Fruit fly (Drosophila melanogaster) whole organism, wandering third instar larva: ENCODE data around the gene Polr1F.

Experiments
- Abd-B ChIP-seq: fragments of >200 bp; optimal IDR thresholded peaks from 2 replicates; lab custom pipeline; 2017; ENCODE audit warnings: missing biosample characterization, missing genetic modification characterization
- CG32264 ChIP-seq: fragments of 200-800 bp; sonication (Bioruptor generic); optimal IDR thresholded peaks from 2 replicates; lab custom pipeline; 2016; ENCODE audit warnings: missing biosample characterization, missing genetic modification characterization
- CG9705 ChIP-seq: fragments of 200-800 bp; sonication (Bioruptor generic); optimal IDR thresholded peaks from 2 replicates; lab custom pipeline; 2018; ENCODE audit warnings: missing biosample characterization, mild to moderate bottlenecking, missing genetic modification characterization
- CrebA ChIP-seq: fragments of 200-800 bp; sonication (Bioruptor generic); optimal IDR thresholded peaks from 2 replicates; lab custom pipeline; 2016; ENCODE audit warnings: missing biosample characterization, mild to moderate bottlenecking, missing genetic modification characterization, borderline replicate concordance
- Dif ChIP-seq: fragments of 200-275, 200-300 bp; sonication (Bioruptor generic); optimal IDR thresholded peaks from 2 replicates; lab custom pipeline; 2018; ENCODE audit warnings: missing biosample characterization, missing genetic modification characterization; ENCODE audit not compliant: partially characterized antibody
- HLH106 ChIP-seq: fragments of 200-800 bp; optimal IDR thresholded peaks from 3 replicates; lab custom pipeline; 2019; ENCODE audit warnings: missing biosample characterization, mild to moderate bottlenecking, missing genetic modification characterization, moderate library complexity
- Hr83 ChIP-seq: fragments of 200-300 bp; sonication (Bioruptor generic); optimal IDR thresholded peaks from 2 replicates; lab custom pipeline; 2016; ENCODE audit warnings: missing biosample characterization, mild to moderate bottlenecking, missing genetic modification characterization, moderate library complexity; ENCODE audit not compliant: poor library complexity, severe bottlenecking
- Myc ChIP-seq: fragments of >200 bp; optimal IDR thresholded peaks from 2 replicates; lab custom pipeline; 2017
- N ChIP-seq: fragments of >200 bp; optimal IDR thresholded peaks from 2 replicates; lab custom pipeline; 2018; ENCODE audit warnings: missing biosample characterization, missing external identifiers, missing genetic modification characterization
- OdsH ChIP-seq: fragments of 200-800 bp; sonication (Bioruptor generic); optimal IDR thresholded peaks from 2 replicates; lab custom pipeline; 2016; ENCODE audit warnings: missing biosample characterization, mild to moderate bottlenecking, missing genetic modification characterization
- Rel ChIP-seq, 2 experiments: fragments of 200-800 bp; sonication (Bioruptor generic) in 1 of 2; optimal IDR thresholded peaks; 2 replicates in 1 of 2; 3 replicates in 1 of 2; lab custom pipeline; 2016 to 2019; ENCODE audit warnings: mild to moderate bottlenecking in 2 of 2, missing biosample characterization in 2 of 2, missing genetic modification characterization in 2 of 2, moderate library complexity in 1 of 2
- Sp1 ChIP-seq: fragments of 200-800 bp; sonication (Bioruptor generic); optimal IDR thresholded peaks from 3 replicates; lab custom pipeline; 2019; ENCODE audit warnings: missing biosample characterization, mild to moderate bottlenecking, missing genetic modification characterization, moderate library complexity
- br ChIP-seq: fragments of 200-800 bp; sonication (Bioruptor generic); optimal IDR thresholded peaks from 2 replicates; lab custom pipeline; 2016; ENCODE audit warnings: missing biosample characterization, missing genetic modification characterization
- dl ChIP-seq, 2 experiments: fragments of 175-275, 200-275 bp in 1 of 2; fragments of 200-275 bp in 1 of 2; sonication (Bioruptor generic); optimal IDR thresholded peaks; lab custom pipeline; 2018; ENCODE audit warnings: mild to moderate bottlenecking in 2 of 2, missing biosample characterization in 2 of 2, missing genetic modification characterization in 2 of 2, moderate library complexity in 2 of 2; ENCODE audit not compliant: partially characterized antibody in 2 of 2, insufficient read depth in 1 of 2
- dsf ChIP-seq: sonication (Bioruptor generic); optimal IDR thresholded peaks from 2 replicates; lab custom pipeline; 2016; ENCODE audit warnings: missing biosample characterization, missing genetic modification characterization, borderline replicate concordance
- ey ChIP-seq: fragments of 200-800 bp; sonication (Bioruptor generic); optimal IDR thresholded peaks from 2 replicates; lab custom pipeline; 2016; ENCODE audit warnings: missing biosample characterization, missing genetic modification characterization
- foxo ChIP-seq, 2 experiments: fragments of 200-800 bp; sonication (Bioruptor generic); optimal IDR thresholded peaks; 2 replicates in 1 of 2; 3 replicates in 1 of 2; lab custom pipeline; 2016 to 2017; ENCODE audit warnings: missing biosample characterization in 2 of 2, missing genetic modification characterization in 2 of 2
- fru ChIP-seq: fragments of 200-800 bp; sonication (Bioruptor generic); optimal IDR thresholded peaks from 3 replicates; lab custom pipeline; 2016; ENCODE audit warnings: missing biosample characterization, mild to moderate bottlenecking, missing genetic modification characterization
- h ChIP-seq: fragments of 200-800 bp; sonication (Bioruptor generic); optimal IDR thresholded peaks from 3 replicates; lab custom pipeline; 2016; ENCODE audit warnings: missing biosample characterization, mild to moderate bottlenecking, missing genetic modification characterization
- pan ChIP-seq: fragments of >200 bp; optimal IDR thresholded peaks from 2 replicates; lab custom pipeline; 2017
- psq ChIP-seq: fragments of 200-800 bp; sonication (Bioruptor generic); optimal IDR thresholded peaks from 3 replicates; lab custom pipeline; 2017; ENCODE audit warnings: missing biosample characterization, mild to moderate bottlenecking, missing genetic modification characterization, moderate library complexity
- rgr ChIP-seq: fragments of 200-800 bp; sonication (Bioruptor generic); optimal IDR thresholded peaks from 3 replicates; lab custom pipeline; 2016; ENCODE audit warnings: missing biosample characterization, mild to moderate bottlenecking, missing genetic modification characterization
- sv ChIP-seq: fragments of 200-800 bp; sonication (Bioruptor generic); optimal IDR thresholded peaks from 3 replicates; lab custom pipeline; 2016; ENCODE audit warnings: missing biosample characterization, missing genetic modification characterization
- tai ChIP-seq: sonication (Bioruptor generic); optimal IDR thresholded peaks from 2 replicates; lab custom pipeline; 2016; ENCODE audit warnings: missing biosample characterization, missing genetic modification characterization
- usp ChIP-seq: fragments of >200 bp; optimal IDR thresholded peaks from 2 replicates; lab custom pipeline; 2017; ENCODE audit warnings: missing biosample characterization, missing genetic modification characterization
- woc ChIP-seq: sonication (Bioruptor generic); optimal IDR thresholded peaks from 2 replicates; lab custom pipeline; 2016; ENCODE audit warnings: missing biosample characterization, mild to moderate bottlenecking, missing genetic modification characterization

Gene Polr1F

DNA sequence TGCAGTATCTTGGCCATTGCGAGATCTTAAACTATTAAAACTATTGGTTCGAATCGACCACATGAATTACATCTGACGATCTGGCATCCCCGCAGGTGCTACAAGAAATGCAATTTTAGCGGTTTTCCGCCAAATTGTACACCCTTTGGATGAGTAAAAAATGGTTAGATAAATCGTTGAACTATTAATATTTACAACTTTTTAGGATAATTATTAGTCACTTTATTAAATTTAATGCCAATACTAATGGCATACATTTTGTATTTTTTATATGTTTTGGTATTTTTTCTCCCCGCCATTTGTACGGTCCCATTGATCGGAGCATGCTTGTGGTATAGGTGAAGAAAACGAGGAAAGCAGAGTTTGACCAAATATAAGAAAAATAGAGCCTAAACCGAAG lies at the start of gene Polr1F, which contains the start of gene Rat1:
Polr1F (minus strand) TSS at position 84 of the 400 bp plus-strand sequence.
Rat1 (plus strand) TSS at position 323 of the 400 bp plus-strand sequence.
- TF ChIP-seq sv (GFP tag; lab: Kevin White, UChicago) (peak; percentile 43), h (GFP tag; lab: Kevin White, UChicago) (no peak), CG32264 (GFP tag; lab: Kevin White, UChicago) (no peak), fru (GFP tag; lab: Kevin White, UChicago) (no peak), ey (GFP tag; lab: Kevin White, UChicago) (peak; percentile 30), psq (GFP tag; lab: Kevin White, UChicago) (peak; percentile 13), Myc (peak; percentile 89), pan (lab: Kevin White, UChicago) (no peak), Abd-B (GFP tag; lab: Kevin White, UChicago) (no peak), OdsH (GFP tag; lab: Kevin White, UChicago) (no peak)

DNA sequence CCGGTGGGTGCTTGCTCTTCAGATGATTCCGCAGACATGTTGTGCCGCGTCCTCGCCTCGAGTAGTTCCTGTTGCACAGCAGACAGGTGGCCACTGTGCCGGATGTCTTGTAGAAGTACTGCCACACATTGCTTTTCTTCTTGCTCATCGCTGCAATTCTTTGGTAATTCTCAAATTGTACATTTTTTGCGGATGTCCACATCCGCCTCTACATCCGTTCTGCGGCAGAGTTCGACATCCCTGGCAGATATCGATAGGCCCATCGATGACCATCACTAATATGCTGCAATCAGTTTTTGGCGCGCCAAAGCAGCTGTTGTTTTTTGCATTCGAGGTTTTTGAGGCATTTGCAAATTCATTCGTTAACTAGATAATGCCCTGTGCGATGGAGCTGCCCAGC lies 49.1 kb upstream of the Polr1F start, which contains the start of the genes CG13775 and CG3430:
CG13775 (minus strand) TSS at position 226 of the 400 bp plus-strand sequence.
CG3430 (plus strand) TSS at position 284 of the 400 bp plus-strand sequence.
- TF ChIP-seq N (GFP tag; lab: Kevin White, UChicago) (no peak), tai (GFP tag; lab: Kevin White, UChicago) (no peak), woc (GFP tag; lab: Kevin White, UChicago) (no peak), HLH106 (tag; lab: Kevin White, UChicago) (peak; percentile 39), OdsH (GFP tag; lab: Kevin White, UChicago) (peak; percentile 5), Myc (peak; percentile 33), dl (GFP tag; optimal IDR thresholded peaks at IDR 0.05; lab: Kevin White, UChicago; ENCODE audit: insufficient read depth in 1 of 2, partially characterized antibody in 2 of 2) (no peak), psq (GFP tag; lab: Kevin White, UChicago) (peak; percentile 0)

DNA sequence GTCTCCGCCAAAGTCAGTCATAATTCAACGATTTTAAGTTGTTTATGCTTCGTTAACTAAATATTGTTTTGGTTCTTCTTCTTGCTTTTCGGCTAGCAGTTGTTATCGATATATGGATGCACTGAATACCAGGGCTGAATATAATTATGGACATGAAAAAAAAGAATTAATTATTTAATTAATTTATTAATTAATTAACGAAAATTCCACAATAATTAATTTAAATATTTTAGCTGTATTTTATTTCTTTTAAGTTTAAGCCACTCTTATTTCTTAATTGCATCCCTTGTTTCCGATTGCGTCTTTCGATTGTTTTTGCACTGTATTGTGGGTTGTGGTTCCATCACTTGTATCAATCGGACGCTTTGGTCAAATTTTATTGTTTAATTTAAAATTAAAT lies 42.5 kb upstream of the Polr1F start, which contains the start of the genes Gas41 and SA1:
Gas41 (minus strand) TSS at position 112 of the 400 bp plus-strand sequence.
SA1 (plus strand) TSS at position 326 of the 400 bp plus-strand sequence.
- TF ChIP-seq Hr83 (GFP tag; lab: Kevin White, UChicago) (no peak), CG9705 (GFP tag; lab: Kevin White, UChicago) (peak; percentile 64), HLH106 (tag; lab: Kevin White, UChicago) (peak; percentile 91), ey (GFP tag; lab: Kevin White, UChicago) (peak; percentile 76), sv (GFP tag; lab: Kevin White, UChicago) (peak; percentile 44), rgr (GFP tag; lab: Kevin White, UChicago) (no peak), Dif (GFP tag; lab: Kevin White, UChicago) (no peak), br (peak; percentile 62), OdsH (GFP tag; lab: Kevin White, UChicago) (peak; percentile 88), Sp1 (peak; percentile 90), psq (GFP tag; lab: Kevin White, UChicago) (peak; percentile 44), dsf (GFP tag; lab: Kevin White, UChicago) (peak; percentile 78)

DNA sequence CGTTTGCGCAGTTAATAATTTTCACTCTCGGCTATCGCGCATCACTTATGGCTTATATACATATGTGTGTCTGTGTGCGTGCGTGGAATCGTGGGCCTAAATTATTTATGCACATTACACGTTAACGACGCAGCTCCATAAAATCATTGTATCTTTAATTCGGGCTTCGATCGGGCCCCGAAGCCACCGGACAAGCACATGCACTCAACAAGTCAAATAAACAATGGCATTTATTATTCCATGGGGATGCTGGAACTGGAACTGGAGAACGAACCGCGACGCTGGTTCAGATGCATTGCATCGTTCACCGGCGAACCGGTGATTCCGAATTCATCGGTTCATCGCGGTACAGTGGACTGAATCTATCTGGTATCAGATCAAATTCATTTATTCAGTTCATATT lies 40.9 kb upstream of the Polr1F start, which contains the start of gene ihog:
ihog (minus strand) TSS at position 269 of the 403 bp plus-strand sequence.
- TF ChIP-seq woc (GFP tag; lab: Kevin White, UChicago), result peak; percentile 77
- TF ChIP-seq CrebA (GFP tag; lab: Kevin White, UChicago), result no peak
- no peak for TF ChIP-seq foxo (GFP tag; optimal IDR thresholded peaks at IDR 0.05; lab: Kevin White, UChicago)

DNA sequence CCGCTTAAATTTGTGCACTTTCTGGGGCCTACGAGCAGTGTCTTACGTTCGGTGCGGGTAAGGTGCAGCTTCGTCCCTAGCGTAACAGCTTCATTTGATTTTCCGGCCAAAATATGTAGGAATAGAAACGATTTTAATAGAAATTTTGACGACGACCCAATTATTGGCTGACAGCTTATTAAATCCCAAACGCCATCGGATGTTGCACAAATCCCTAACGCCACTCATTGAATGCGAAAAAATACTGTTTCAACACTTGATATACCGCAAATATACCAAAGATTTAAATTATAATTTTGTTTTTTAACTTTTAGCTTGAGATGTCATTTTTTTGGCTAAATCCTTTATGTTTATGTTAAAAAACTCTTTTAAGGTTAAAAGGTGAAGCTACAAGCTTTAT lies 37.4 kb upstream of the Polr1F start, which contains the start of gene Fgop2:
Fgop2 (minus strand) TSS at position 202 of the 400 bp plus-strand sequence.
- TF ChIP-seq usp (GFP tag; lab: Kevin White, UChicago) (no peak), Rel (GFP tag; optimal IDR thresholded peaks at IDR 0.05; lab: Kevin White, UChicago) (no peak), Rel (tag; optimal IDR thresholded peaks at IDR 0.05; lab: Kevin White, UChicago) (peak; percentile 7), Sp1 (no peak), dl (GFP tag; optimal IDR thresholded peaks at IDR 0.05; lab: Kevin White, UChicago; ENCODE audit: insufficient read depth in 1 of 2, partially characterized antibody in 2 of 2) (no peak), HLH106 (tag; lab: Kevin White, UChicago) (no peak)

DNA sequence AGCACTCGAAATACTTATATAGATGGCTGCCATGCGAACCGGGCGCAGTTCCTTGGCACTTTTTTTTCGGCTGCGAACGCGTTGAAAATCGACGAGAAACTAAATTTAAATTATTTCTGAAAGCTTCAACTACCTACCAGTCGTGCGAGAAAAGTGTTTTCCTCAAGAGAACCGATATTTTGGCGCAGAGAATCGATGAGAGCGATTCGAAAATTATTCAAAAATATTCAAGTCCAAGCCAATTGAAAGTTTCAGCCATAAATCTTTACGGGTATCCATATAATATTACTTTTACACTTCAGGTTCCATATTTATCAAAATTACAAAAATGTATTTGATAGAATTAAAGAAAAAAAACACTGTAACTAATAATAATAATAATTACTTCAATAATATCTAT lies 35.1 kb upstream of the Polr1F start, which contains the start of gene CG18304:
CG18304 (minus strand) TSS at position 101 of the 400 bp plus-strand sequence.
- TF ChIP-seq Rel (GFP tag; optimal IDR thresholded peaks at IDR 0.05; lab: Kevin White, UChicago) (no peak), Rel (tag; optimal IDR thresholded peaks at IDR 0.05; lab: Kevin White, UChicago) (no peak)
- TF ChIP-seq, all 38 proteins: peak for 0
